Worm (Caenorhabditis elegans): ENCODE measurements around the gene T04C12.8.

DNA sequence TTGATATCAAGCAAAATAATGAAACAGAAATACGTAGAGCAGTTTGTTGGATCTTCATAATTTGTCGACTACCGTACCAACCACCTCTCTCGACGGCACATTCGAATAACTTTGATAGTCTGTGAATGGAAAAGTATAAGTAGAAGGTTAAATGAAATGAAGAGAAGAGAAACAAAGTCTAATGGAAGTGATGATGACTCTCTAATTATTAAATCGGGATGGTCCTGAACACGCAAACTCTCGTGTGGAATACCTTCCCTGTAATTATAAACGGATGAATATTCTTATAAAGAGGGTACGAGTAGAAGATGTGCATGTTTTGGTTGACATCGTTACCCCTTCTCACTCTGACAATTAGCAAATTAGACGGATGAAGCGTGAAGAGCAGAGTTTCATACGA, 46.3 kb downstream of the T04C12.8 start, which contains the start of the genes C13G3.12 and hot-6:
- no peak for TF ChIP-seq skn-1 (tag; optimal IDR thresholded peaks at IDR 0.05)
- TF ChIP-seq snpc-4 (tag; optimal IDR thresholded peaks at IDR 0.05) = no peak
- no peak for TF ChIP-seq alr-1 (tag; optimal IDR thresholded peaks at IDR 0.05; ENCODE audit: borderline replicate concordance)
- TF ChIP-seq nhr-237 (tag; optimal IDR thresholded peaks at IDR 0.05) = no peak
- TF ChIP-seq ama-1 (optimal IDR thresholded peaks at IDR 0.05) = no peak
- no peak for TF ChIP-seq snu-23 (GFP tag; optimal IDR thresholded peaks at IDR 0.05)

Measured in whole organism, L1 larva.